Worm (Caenorhabditis elegans) whole organism, L2 larva: Measurements from ENCODE around the gene T22B7.4.
A peak's percentile ranks its signal among the peaks of the same experiment; 100 is the strongest.

Source experiments
- C34F6.9 ChIP-seq: fragments of 150-350 bp; optimal IDR thresholded peaks from 2 replicates; lab custom pipeline; 2014; ENCODE audit warnings: missing biosample characterization, missing genetic modification characterization
- R02D3.7 ChIP-seq: fragments of 150-350 bp; optimal IDR thresholded peaks from 2 replicates; lab custom pipeline; 2014; ENCODE audit warnings: missing biosample characterization, missing genetic modification characterization
- Y55F3AM.14 ChIP-seq: fragments of 200-800 bp; sonication (Bioruptor generic); optimal IDR thresholded peaks from 2 replicates; lab custom pipeline; 2018; ENCODE audit warnings: mild to moderate bottlenecking, missing genetic modification characterization, missing compliant biosample characterization
- ZK546.5 ChIP-seq: sonication (generic microtip); optimal IDR thresholded peaks from 2 replicates; lab custom pipeline; 2017; ENCODE audit warnings: missing biosample characterization, missing genetic modification characterization
- alr-1 ChIP-seq: fragments of 150-350 bp; optimal IDR thresholded peaks from 2 replicates; lab custom pipeline; 2014; ENCODE audit warnings: missing biosample characterization, missing genetic modification characterization
- blmp-1 ChIP-seq: sonication (generic microtip); optimal IDR thresholded peaks from 2 replicates; lab custom pipeline; 2017; ENCODE audit warnings: missing genetic modification characterization, mild to moderate bottlenecking, missing compliant biosample characterization, antibody characterized with exemption, moderate library complexity; ENCODE audit not compliant: insufficient read depth
- egl-27 ChIP-seq: sonication (generic microtip); optimal IDR thresholded peaks from 3 replicates; lab custom pipeline; 2017; ENCODE audit warnings: missing biosample characterization, missing genetic modification reagents, missing genetic modification characterization
- elt-3 ChIP-seq: sonication (generic microtip); optimal IDR thresholded peaks from 2 replicates; lab custom pipeline; 2017; ENCODE audit warnings: missing biosample characterization, missing genetic modification characterization
- fos-1 ChIP-seq: fragments of 150-350 bp; optimal IDR thresholded peaks from 2 replicates; lab custom pipeline; 2014; ENCODE audit warnings: missing biosample characterization, missing genetic modification characterization
- gmeb-1 ChIP-seq: fragments of 150-350 bp; optimal IDR thresholded peaks from 2 replicates; lab custom pipeline; 2014; ENCODE audit warnings: missing biosample characterization, missing genetic modification characterization
- lin-11 ChIP-seq: fragments of 150-350 bp; sonication (generic microtip); optimal IDR thresholded peaks from 2 replicates; lab custom pipeline; 2014; ENCODE audit warnings: missing biosample characterization, missing genetic modification characterization, inconsistent platforms, mixed read lengths
- lin-39 ChIP-seq: fragments of 150-350 bp; optimal IDR thresholded peaks from 2 replicates; lab custom pipeline; 2014; ENCODE audit warnings: missing biosample characterization, missing genetic modification reagents, missing genetic modification characterization
- lsy-2 ChIP-seq, 2 experiments: fragments of 150-350 bp in 1 of 2; sonication (generic microtip) in 1 of 2; optimal IDR thresholded peaks; 2 replicates each; lab custom pipeline; 2014 to 2017; ENCODE audit warnings: missing biosample characterization in 2 of 2, missing genetic modification characterization in 2 of 2
- nhr-11 ChIP-seq: fragments of 150-350 bp; optimal IDR thresholded peaks from 2 replicates; lab custom pipeline; 2014; ENCODE audit warnings: missing biosample characterization, missing genetic modification characterization
- nhr-129 ChIP-seq: fragments of 150-350 bp; optimal IDR thresholded peaks from 2 replicates; lab custom pipeline; 2014; ENCODE audit warnings: missing biosample characterization, missing genetic modification characterization
- nhr-23 ChIP-seq: fragments of 150-350 bp; optimal IDR thresholded peaks from 2 replicates; lab custom pipeline; 2014; ENCODE audit warnings: missing biosample characterization, missing genetic modification reagents, missing genetic modification characterization
- nhr-25 ChIP-seq: fragments of 150-350 bp; sonication (generic microtip); optimal IDR thresholded peaks from 3 replicates; lab custom pipeline; 2014; ENCODE audit warnings: missing biosample characterization, missing genetic modification characterization
- nhr-77 ChIP-seq: fragments of 150-350 bp; optimal IDR thresholded peaks from 2 replicates; lab custom pipeline; 2014; ENCODE audit warnings: missing biosample characterization, missing genetic modification characterization
- unc-39 ChIP-seq: fragments of 150-350 bp; optimal IDR thresholded peaks from 2 replicates; lab custom pipeline; 2014; ENCODE audit warnings: missing biosample characterization, missing genetic modification characterization
- unc-55 ChIP-seq: fragments of 150-350 bp; sonication (generic microtip); optimal IDR thresholded peaks from 3 replicates; lab custom pipeline; 2014; ENCODE audit warnings: missing biosample characterization, missing genetic modification reagents, missing genetic modification characterization
- unc-62 ChIP-seq: fragments of 150-350 bp; optimal IDR thresholded peaks from 2 replicates; lab custom pipeline; 2014; ENCODE audit warnings: missing biosample characterization, missing genetic modification reagents, missing genetic modification characterization
- zag-1 ChIP-seq: fragments of 150-350 bp; optimal IDR thresholded peaks from 2 replicates; lab custom pipeline; 2014; ENCODE audit warnings: missing biosample characterization, missing genetic modification characterization
- ztf-11 ChIP-seq: sonication (generic microtip); optimal IDR thresholded peaks from 2 replicates; lab custom pipeline; 2017; ENCODE audit warnings: missing biosample characterization, missing genetic modification characterization

The T22B7.4 gene

ce11 chrX:5591830-5592229 is 49.4 kb downstream of the T22B7.4 start (continued):
- no peak for TF ChIP-seq gmeb-1 (tag; lab: Kevin White, UChicago)
- TF ChIP-seq blmp-1 (tag; lab: Kevin White, UChicago) = peak; percentile 42
- TF ChIP-seq lin-11 = no peak
- TF ChIP-seq fos-1 (tag; lab: Kevin White, UChicago) = no peak
- TF ChIP-seq R02D3.7 (tag; lab: Kevin White, UChicago) = no peak
- no peak for TF ChIP-seq unc-62 (GFP tag; lab: Kevin White, UChicago)
- no peak for TF ChIP-seq ZK546.5 (tag; lab: Kevin White, UChicago)
- TF ChIP-seq egl-27 (tag; lab: Kevin White, UChicago) = peak; percentile 2
- no peak for TF ChIP-seq unc-39 (tag; lab: Kevin White, UChicago)
- TF ChIP-seq C34F6.9 = peak; percentile 31
- no peak for TF ChIP-seq ztf-11
- TF ChIP-seq elt-3 (tag; lab: Kevin White, UChicago) = no peak
- TF ChIP-seq nhr-11 (tag; lab: Kevin White, UChicago) = no peak
- peak; percentile 39 for TF ChIP-seq zag-1 (tag; lab: Kevin White, UChicago)
- TF ChIP-seq lin-39 (tag; lab: Kevin White, UChicago) = no peak
- no peak for TF ChIP-seq alr-1 (tag; lab: Kevin White, UChicago)
- no peak for TF ChIP-seq nhr-23 (tag; lab: Kevin White, UChicago)
- peak; percentile 60 for TF ChIP-seq nhr-129 (tag; lab: Kevin White, UChicago)
- TF ChIP-seq Y55F3AM.14 (GFP tag; lab: Kevin White, UChicago) = no peak
- TF ChIP-seq nhr-25 (tag; lab: Kevin White, UChicago) = no peak
- peak; percentile 15 for TF ChIP-seq unc-55 (GFP tag; lab: Kevin White, UChicago)
- no peak for TF ChIP-seq nhr-77 (tag; lab: Kevin White, UChicago)
- peak in 1 of 2 experiments; percentile 31 for TF ChIP-seq lsy-2 (tag; optimal IDR thresholded peaks at IDR 0.05; lab: Kevin White, UChicago)
